Fruit fly (Drosophila melanogaster) S2 (cell line): ENCODE results near the gene CG9986.
A peak's percentile ranks its signal among the peaks of the same experiment; 100 is the strongest.

Experiments used
- CG8478 ChIP-seq: fragments of >200 bp; optimal IDR thresholded peaks from 2 replicates; lab custom pipeline; 2018
- CTCF ChIP-seq, 2 experiments: fragments of >200 bp; optimal IDR thresholded peaks; 2 replicates each; lab custom pipeline; 2018

CG9986 gene

DNA sequence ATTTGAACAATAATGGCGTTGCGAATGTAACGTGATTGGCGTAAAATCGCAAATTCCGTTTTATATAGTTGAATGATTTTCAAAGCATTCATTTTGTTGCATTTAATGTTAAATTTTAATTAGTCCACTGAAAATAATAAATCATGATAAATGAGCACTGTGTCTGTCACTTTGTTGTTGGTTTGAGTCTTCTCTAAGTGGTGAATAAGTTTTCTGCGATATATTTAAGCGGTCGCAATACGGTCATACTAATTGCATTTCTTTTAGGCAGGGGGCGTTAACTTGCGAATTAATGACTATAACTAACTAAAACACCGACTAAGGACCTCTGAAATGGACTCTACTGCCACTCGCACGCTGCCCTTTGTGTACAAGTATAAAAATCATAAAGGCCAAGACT, at the start of gene CG9986:
Gene CG9986 (plus strand): TSS at position 245 of the 400 bp plus-strand sequence.
- TF ChIP-seq CG8478 (lab: Kevin White, UChicago) (no peak), CTCF (optimal IDR thresholded peaks at IDR 0.05; lab: Kevin White, UChicago) (peak in 1 of 2 experiments; percentile 42)

DNA sequence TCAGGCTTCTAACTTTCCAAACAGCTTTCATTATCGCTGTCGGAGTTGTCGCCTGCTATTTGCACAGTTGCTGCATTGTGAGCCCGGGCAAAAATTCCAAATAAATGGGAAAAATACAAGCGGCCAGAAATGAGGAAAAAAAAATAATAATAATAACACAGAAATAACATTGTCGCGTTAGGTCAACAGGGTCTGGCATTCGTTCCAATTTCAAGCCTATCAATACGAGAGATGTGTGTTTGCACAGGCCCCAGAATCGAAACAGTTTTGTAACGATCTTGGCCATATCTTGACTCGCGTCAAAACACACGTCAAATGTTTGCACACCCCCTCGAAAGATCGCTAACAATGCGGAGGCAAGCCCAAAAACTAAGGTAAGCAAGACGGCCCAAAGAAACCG, 49.5 kb upstream of the CG9986 start:
- no peak for TF ChIP-seq CTCF (optimal IDR thresholded peaks at IDR 0.05; lab: Kevin White, UChicago)
- TF ChIP-seq CG8478 (lab: Kevin White, UChicago): no peak

DNA sequence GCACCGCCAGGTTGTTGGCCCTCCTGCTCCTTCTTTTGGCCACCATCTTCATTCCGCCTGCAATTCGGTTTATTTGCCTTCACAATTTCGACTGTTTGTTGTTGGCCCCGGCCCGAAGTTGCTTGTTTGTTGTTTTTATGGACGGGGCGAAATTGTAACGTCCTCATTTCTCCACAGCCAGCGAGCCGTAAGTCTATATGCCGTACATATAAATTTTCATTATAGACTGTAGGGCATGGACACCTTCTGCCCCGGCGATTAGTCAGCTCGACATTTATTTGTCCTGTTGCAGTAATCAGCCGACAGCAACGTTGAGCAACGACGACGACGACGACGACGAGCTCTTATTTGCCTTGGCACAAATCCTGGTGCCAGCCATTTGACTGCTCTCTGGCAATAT, 47.1 kb upstream of the CG9986 start:
- no peak for TF ChIP-seq CG8478 (lab: Kevin White, UChicago)
- TF ChIP-seq CTCF (optimal IDR thresholded peaks at IDR 0.05; lab: Kevin White, UChicago): no peak

DNA sequence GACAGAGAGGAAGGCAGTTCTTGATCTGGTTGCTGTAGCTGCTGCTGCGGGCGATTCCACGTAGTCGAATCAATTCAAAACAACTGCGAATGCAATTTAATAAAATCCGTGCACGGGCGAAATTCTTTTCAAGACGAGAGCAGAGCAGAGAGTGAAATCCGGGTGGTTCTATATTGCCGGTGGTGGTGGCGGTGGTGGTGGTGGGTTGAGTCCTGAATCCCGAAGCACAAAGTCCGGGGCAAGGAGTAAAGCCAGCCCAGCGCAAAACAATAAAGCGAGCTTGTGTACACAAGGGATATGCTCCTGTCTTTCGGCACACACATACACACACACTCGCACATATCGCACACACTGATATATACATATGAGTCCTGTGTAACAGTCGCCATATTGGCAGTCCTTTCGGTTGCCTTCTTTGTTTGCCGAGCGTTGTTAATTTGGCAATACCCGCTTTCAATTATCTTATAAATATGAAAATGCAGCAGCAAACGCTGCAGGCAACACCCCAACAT, 44.5 kb upstream of the CG9986 start:
- TF ChIP-seq CG8478 (lab: Kevin White, UChicago) (no peak), CTCF (optimal IDR thresholded peaks at IDR 0.05; lab: Kevin White, UChicago) (no peak)

DNA sequence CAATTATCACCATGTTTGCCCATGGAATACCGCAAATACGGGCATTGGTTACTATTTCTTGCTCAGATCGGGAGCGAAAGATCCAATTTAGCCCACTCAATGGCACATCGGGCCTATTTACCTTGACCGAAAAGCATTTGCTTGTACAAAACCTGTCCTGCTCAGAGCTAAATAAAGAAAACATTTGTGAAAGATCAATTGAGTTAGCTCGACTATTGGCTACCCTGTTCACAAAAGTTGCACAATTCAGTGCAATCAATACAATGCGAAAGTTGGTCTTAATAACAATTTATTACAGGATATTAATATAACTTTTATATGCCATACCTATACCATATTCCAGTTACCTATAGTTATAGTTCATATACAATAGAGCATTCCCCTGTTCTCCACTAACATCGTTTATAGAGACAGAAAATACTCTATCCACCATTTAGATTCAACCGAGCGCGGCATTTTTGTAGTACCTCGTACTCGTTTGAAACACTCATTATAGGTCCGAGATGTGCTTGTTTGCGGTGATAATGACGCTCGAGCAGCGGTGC, 43.2 kb upstream of the CG9986 start:
- no peak for TF ChIP-seq CTCF (optimal IDR thresholded peaks at IDR 0.05; lab: Kevin White, UChicago)
- TF ChIP-seq CG8478 (lab: Kevin White, UChicago): no peak

DNA sequence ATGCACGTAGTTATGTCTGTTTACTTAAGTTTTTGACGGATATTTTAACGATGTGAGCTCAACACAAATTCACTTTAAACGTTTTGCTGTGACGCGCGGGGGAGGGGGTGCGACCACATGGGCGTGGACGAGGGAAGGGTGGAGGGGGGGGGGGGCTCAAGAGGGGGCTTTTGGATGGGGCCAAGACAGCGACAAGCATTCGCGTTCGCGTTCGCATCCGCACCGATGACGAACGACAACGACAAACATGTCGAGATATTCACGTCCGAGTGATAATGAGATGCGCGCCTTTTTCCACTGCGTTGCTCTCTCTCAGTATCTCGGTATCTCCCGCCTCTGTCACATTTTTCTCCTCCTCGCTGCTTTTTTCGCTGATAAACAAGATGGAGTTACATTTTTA, 42.3 kb upstream of the CG9986 start:
- TF ChIP-seq CG8478 (lab: Kevin White, UChicago): no peak
- TF ChIP-seq CTCF (optimal IDR thresholded peaks at IDR 0.05; lab: Kevin White, UChicago): no peak

DNA sequence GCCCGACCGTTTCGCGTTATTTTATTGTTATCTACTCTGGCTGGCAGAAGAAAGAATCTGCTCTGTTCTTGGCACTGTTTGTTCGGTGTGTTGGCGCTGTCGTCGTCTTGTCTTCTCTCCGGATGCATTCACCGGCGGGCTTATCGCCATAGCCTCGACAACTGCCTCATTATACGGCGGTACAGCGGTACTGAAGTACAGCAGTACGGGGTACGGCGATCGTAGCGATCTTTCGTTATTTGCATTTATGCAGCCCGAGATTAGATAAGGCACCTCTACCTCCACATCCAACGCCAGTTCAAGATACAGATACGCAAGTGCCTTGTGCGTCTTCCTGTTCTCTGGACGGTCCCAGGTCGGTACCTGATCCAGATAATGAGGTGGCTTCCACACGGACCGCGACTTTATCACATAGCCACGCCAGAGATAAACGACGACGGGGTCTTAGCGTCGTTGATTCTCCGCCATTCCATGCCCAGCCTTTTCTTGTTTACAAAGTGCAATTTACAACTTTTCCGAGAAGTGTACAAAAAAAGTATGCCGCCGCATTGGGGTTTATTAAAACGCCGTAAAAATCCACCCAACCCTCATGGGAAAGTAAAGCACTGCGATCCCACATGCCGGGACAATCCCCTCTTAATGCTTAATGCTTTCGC, 37.7 kb upstream of the CG9986 start:
- TF ChIP-seq CG8478 (lab: Kevin White, UChicago): no peak
- TF ChIP-seq CTCF (optimal IDR thresholded peaks at IDR 0.05; lab: Kevin White, UChicago): no peak

DNA sequence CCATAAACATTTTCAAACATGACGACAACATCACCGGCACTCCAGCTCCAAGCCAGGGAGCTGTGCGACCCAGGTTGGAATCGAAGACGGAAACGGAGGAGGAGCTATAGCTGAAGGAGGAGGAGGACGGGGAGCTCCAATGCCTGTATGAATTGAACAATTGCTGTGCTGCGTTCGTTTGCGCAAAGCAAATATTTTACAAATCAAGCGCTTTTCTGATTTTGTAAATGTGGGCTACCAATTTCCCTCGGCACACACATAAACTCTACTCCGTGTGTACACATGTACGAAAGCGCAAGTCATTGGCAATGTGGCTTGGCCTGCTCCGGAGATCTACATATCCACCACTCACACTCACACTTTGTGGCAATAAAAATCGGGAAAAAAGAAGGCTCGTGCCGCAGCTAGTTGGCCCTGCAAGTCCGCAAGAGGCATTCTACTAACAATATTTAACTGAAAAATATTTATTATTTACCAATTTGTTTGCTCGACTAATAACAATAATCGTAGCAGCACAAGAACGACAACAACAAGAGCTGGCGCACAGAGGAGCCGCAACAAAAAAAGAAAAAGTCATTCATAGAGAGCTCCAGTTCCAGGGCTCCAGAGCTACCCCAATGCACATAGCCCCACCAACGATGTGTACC, 36.2 kb upstream of the CG9986 start:
- TF ChIP-seq CTCF (optimal IDR thresholded peaks at IDR 0.05; lab: Kevin White, UChicago) (no peak), CG8478 (lab: Kevin White, UChicago) (no peak)

DNA sequence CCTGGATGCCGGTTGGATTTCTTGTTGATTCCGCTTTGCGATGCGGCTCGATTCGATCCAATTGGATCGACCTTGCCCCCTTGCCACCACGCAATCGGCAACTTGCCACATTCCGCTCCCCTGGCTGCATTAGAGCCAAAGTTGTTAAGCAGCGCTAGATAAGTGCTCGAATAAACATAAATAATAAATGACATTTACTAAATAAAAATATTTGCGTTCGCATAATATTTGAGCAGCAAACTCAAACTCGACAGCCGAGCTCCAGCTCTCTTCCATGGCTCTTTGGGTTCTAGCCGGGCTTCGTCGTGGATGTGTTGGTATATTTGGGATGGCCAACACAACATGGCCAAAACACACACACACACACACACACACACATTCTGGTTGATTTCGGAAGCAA, 35.1 kb upstream of the CG9986 start:
- TF ChIP-seq CG8478 (lab: Kevin White, UChicago) (no peak), CTCF (optimal IDR thresholded peaks at IDR 0.05; lab: Kevin White, UChicago) (no peak)

DNA sequence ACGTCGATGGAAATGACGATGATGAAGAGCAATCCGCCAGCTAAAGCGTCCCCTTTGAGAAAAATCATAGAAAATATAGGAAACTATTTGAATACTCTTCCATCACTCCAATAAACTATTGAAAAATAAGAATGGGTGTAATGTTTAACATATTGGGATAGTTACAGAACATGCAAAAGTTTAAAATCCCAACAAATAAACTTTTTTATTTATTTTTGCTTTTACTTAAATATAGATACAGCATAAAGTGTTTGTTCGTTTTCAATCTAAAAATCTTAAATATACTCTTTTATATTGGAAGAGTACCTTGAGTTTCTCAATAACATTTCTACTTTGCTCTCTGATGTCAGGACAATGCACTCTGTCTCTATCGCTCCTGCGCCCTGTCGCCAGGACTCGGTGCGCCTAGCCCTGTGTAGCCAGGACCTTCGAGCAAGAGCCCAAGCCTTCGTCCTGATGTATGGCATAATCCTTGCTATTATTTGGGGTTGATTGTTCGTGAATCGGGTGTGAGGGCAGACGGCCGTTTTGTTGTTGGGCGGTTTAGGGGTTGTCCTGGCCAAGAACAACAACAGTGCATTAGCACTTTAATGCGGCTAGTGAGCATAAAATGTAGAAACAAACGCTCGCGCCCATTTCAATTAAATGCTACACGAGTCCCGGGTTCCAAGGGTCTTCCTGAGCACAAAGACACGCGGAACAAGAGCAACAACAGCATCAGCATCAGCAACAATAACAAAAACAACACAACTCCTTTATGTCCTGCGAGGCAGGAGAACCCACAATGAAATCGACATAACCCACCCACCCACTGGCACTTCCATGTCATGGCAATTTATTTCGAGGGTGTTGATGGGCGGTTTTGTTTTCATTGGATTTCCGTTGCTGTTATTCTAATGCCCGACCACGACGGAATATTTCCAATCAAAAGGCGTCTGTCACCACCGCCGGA, 32.9 kb upstream of the CG9986 start:
- TF ChIP-seq CG8478 (lab: Kevin White, UChicago) (no peak), CTCF (optimal IDR thresholded peaks at IDR 0.05; lab: Kevin White, UChicago) (no peak)

DNA sequence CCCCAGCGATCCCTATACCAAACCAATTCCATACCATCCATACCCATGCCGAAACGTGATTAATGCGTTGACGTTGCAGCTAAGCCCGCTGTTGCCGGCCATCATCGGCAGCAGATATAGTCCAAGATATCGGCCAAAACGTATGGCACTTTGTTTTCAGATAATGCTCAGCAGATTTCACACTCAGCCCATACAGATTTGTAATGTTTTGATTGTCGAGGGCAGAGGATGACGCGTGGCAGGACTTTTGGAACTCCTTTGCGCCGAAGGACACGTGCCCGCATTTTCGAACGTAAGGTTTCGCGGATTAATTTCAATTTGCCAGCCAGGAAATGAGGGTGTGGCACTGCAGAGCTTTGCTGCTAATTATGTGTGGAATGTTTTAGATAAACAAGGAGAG, 29.0 kb upstream of the CG9986 start:
- TF ChIP-seq CTCF (optimal IDR thresholded peaks at IDR 0.05; lab: Kevin White, UChicago) (no peak), CG8478 (lab: Kevin White, UChicago) (no peak)

DNA sequence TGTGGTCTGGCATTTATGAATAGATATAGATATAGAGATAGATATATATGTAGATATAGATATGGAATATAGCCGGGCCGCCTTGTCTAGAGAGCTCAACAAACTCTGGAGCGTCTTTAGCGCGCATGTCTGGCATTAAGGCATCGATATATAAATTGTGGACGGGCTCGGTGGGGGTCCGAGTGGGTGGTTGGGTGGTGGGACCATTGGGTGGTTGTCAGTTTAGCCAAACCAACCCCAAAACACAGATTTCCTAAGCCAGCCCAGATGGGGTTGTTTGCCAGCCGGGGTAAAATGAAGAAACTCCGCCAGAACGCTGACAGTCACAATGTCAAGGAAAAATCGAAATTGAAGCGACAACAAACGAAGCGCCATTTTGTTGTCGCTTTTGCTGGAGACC, 26.4 kb upstream of the CG9986 start:
- TF ChIP-seq CTCF (optimal IDR thresholded peaks at IDR 0.05; lab: Kevin White, UChicago): no peak
- no peak for TF ChIP-seq CG8478 (lab: Kevin White, UChicago)

DNA sequence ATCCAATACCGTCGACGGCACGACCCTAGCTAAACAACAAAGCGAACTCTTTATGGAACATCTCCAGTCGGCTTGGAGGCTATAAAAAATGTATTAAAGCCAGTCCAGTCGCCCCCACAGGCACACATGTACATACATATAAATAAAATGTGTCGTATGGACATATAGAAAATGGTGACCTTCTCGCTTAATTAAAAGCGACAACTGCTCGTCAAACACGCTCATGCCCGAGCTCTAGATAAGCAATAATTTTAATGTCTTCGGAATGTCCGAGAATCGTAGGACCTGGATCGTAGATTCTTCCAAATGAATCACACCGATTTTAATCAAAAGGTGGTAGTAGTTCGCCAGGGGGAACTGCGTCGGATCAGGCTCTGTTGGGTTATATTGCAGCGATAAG, 25.9 kb upstream of the CG9986 start:
- TF ChIP-seq CG8478 (lab: Kevin White, UChicago) (no peak), CTCF (optimal IDR thresholded peaks at IDR 0.05; lab: Kevin White, UChicago) (no peak)

DNA sequence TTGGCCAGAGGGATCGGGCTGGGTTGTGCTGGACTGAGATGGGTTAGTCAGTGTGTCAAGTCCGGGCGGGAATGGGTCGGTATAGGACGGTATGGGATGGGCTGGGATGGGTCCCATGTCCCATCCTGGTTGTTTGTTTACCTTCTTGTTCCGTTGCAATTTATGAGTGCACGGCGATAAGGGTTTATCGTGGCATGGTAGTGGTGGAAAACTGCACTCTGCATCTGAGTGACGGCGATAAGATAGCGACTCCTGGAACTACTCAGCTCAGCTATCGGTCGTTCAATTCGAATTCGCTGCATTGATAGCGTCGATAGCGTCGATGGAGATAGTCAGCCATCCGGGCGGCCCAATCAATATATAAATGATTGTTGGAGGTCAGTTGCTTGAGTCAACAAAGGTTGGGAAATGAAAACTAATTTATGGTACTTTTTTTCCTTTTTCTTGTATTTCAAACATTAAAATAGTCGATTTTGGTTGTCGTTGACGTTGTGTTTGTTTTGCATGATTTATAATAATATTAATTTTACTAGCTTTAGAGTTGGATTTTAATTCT, 25.3 kb upstream of the CG9986 start:
- TF ChIP-seq CTCF (optimal IDR thresholded peaks at IDR 0.05; lab: Kevin White, UChicago): no peak
